Fruit fly (Drosophila melanogaster) whole organism, wandering third instar larva: ENCODE measurements around the gene CG11779.

ENCODE experiments used
- CrebA ChIP-seq: fragments of 200-800 bp; sonication (Bioruptor generic); optimal IDR thresholded peaks from 2 replicates; lab custom pipeline; 2016; ENCODE audit warnings: missing biosample characterization, mild to moderate bottlenecking, missing genetic modification characterization, borderline replicate concordance
- Hnf4 ChIP-seq: fragments of 200-800 bp; sonication (Bioruptor generic); optimal IDR thresholded peaks from 2 replicates; lab custom pipeline; 2016; ENCODE audit warnings: missing biosample characterization, mild to moderate bottlenecking, missing genetic modification characterization
- Hr78 ChIP-seq: fragments of >200 bp; optimal IDR thresholded peaks from 2 replicates; lab custom pipeline; 2017; ENCODE audit warnings: missing biosample characterization, missing genetic modification characterization
- Mio ChIP-seq: sonication (Bioruptor generic); optimal IDR thresholded peaks from 2 replicates; lab custom pipeline; 2016; ENCODE audit warnings: missing biosample characterization, missing genetic modification characterization
- Myc ChIP-seq: fragments of >200 bp; optimal IDR thresholded peaks from 2 replicates; lab custom pipeline; 2017
- OdsH ChIP-seq: fragments of 200-800 bp; sonication (Bioruptor generic); optimal IDR thresholded peaks from 2 replicates; lab custom pipeline; 2016; ENCODE audit warnings: missing biosample characterization, mild to moderate bottlenecking, missing genetic modification characterization
- brk ChIP-seq: fragments of 200-800 bp; sonication (Bioruptor generic); optimal IDR thresholded peaks from 2 replicates; lab custom pipeline; 2016; ENCODE audit warnings: missing biosample characterization, mild to moderate bottlenecking, missing genetic modification characterization
- fru ChIP-seq: fragments of 200-800 bp; sonication (Bioruptor generic); optimal IDR thresholded peaks from 3 replicates; lab custom pipeline; 2016; ENCODE audit warnings: missing biosample characterization, mild to moderate bottlenecking, missing genetic modification characterization
- psq ChIP-seq: fragments of 200-800 bp; sonication (Bioruptor generic); optimal IDR thresholded peaks from 3 replicates; lab custom pipeline; 2017; ENCODE audit warnings: missing biosample characterization, mild to moderate bottlenecking, missing genetic modification characterization, moderate library complexity

DNA sequence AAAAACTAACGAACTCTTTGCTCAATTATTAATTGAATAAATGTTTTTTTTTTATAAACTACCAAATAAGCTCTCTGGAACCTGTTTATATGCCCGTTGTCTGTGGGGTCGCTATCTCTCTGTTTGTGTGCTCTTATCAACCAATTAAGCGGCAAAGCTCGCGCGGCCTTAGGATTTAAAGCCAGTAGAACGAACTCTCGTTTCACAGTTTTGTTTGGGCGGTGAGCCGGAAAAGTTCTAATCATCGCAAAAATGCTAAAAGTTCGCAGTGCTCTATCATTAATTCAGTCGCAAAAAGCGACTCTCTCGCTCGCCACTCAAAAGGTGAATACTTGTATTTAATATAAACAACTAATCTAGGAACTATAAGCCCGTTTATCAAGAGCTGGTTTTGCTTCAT, 24.7 kb downstream of the CG11779 start, which contains the start of gene Cyp12a4:
- no peak for TF ChIP-seq Hnf4 (GFP tag; lab: Kevin White, UChicago)
- TF ChIP-seq brk = no peak
- TF ChIP-seq Hr78 (GFP tag; lab: Kevin White, UChicago) = no peak
- TF ChIP-seq OdsH (GFP tag; lab: Kevin White, UChicago) = no peak
- TF ChIP-seq psq (GFP tag; lab: Kevin White, UChicago) = no peak
- TF ChIP-seq Myc (lab: Kevin White, UChicago) = no peak
- no peak for TF ChIP-seq CrebA (GFP tag; lab: Kevin White, UChicago)
- TF ChIP-seq fru (GFP tag; lab: Kevin White, UChicago) = no peak
- no peak for TF ChIP-seq Mio (GFP tag; lab: Kevin White, UChicago)
